Worm (Caenorhabditis elegans): Measurements from ENCODE around the gene T16G1.9.
A peak's percentile ranks its signal among the peaks of the same experiment; 100 is the strongest.
"Not testable (repeated sequence)": the region's sequence is repeated elsewhere in the genome, so short reads cannot be mapped to it uniquely, and the experiment has no call there.

The T16G1.9 gene

ce11 chrV:12970575-12971160 lies 20.0 kb upstream of the T16G1.9 start, which contains the start of gene pnn-1:
TSS of gene pnn-1 (plus strand) at chrV:12971110.
- no peak for TF ChIP-seq skn-1 (tag; optimal IDR thresholded peaks at IDR 0.05)
- peak; percentile 28 for TF ChIP-seq nhr-129 (tag; optimal IDR thresholded peaks at IDR 0.05)
- peak; percentile 1 for TF ChIP-seq sma-9 (GFP tag; optimal IDR thresholded peaks at IDR 0.05)
- no peak for TF ChIP-seq sma-9 (tag; optimal IDR thresholded peaks at IDR 0.05)
- TF ChIP-seq egl-27 (tag; optimal IDR thresholded peaks at IDR 0.05): no peak
- TF ChIP-seq lin-13 (GFP tag; optimal IDR thresholded peaks at IDR 0.05): peak; percentile 58
- no peak for TF ChIP-seq fos-1 (tag; optimal IDR thresholded peaks at IDR 0.05)
- no peak for TF ChIP-seq mdl-1 (tag; optimal IDR thresholded peaks at IDR 0.05)
- peak; percentile 28 to 84 for TF ChIP-seq lsy-2 (tag; optimal IDR thresholded peaks at IDR 0.05)
- TF ChIP-seq alr-1 (tag; optimal IDR thresholded peaks at IDR 0.05): no peak
- TF ChIP-seq nhr-25 (tag; optimal IDR thresholded peaks at IDR 0.05): peak; percentile 61
- TF ChIP-seq dmd-4 (tag; optimal IDR thresholded peaks at IDR 0.05): no peak
- TF ChIP-seq unc-55 (GFP tag; optimal IDR thresholded peaks at IDR 0.05): peak; percentile 55
- TF ChIP-seq Y55F3AM.14 (GFP tag; optimal IDR thresholded peaks at IDR 0.05): no peak
- TF ChIP-seq ztf-1 (GFP tag; conservative IDR thresholded peaks at IDR 0.05): no peak
- TF ChIP-seq mab-5 (tag; optimal IDR thresholded peaks at IDR 0.05): no peak
- TF ChIP-seq ztf-11 (tag; optimal IDR thresholded peaks at IDR 0.05): no peak
- peak; percentile 26 for TF ChIP-seq sem-4 (tag; optimal IDR thresholded peaks at IDR 0.05)
- TF ChIP-seq crh-2 (tag; optimal IDR thresholded peaks at IDR 0.05): peak; percentile 4
- no peak for TF ChIP-seq nhr-10 (tag; optimal IDR thresholded peaks at IDR 0.05)
- TF ChIP-seq ama-1 (optimal IDR thresholded peaks at IDR 0.05): no peak
- TF ChIP-seq snpc-4 (tag; optimal IDR thresholded peaks at IDR 0.05): no peak
- no peak for TF ChIP-seq nhr-77 (tag; optimal IDR thresholded peaks at IDR 0.05)
- no peak for TF ChIP-seq unc-39 (tag; optimal IDR thresholded peaks at IDR 0.05)
- no peak for TF ChIP-seq R02D3.7 (tag; optimal IDR thresholded peaks at IDR 0.05)
- peak; percentile 45 for TF ChIP-seq C34F6.9 (tag; optimal IDR thresholded peaks at IDR 0.05)

DNA sequence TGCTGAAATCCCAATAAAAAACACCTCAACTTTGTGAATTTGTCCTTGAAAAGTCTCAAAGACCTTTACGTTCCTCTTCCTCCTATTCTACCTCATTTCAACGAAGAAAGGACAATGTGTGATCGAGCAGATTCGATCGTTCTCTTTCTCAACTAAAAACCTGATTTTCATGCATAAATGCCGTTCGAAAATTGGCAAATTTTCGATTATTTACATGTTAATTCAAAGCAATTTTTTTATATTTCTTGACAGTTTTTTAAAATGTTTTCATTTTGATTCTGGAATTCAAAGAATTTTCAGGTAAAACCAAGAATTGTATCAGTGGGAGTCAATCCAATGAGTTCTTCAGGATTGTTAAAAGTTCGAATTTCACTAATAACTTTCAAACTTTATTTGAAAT lies 17.9 kb upstream of the T16G1.9 start, which contains the start of gene lin-46:
Gene lin-46 (plus strand): TSS at position 301 of the 400 bp plus-strand sequence.
- TF ChIP-seq sem-4 (tag; optimal IDR thresholded peaks at IDR 0.05) (no peak), Y55F3AM.14 (GFP tag; optimal IDR thresholded peaks at IDR 0.05) (no peak), sma-9 (GFP tag; optimal IDR thresholded peaks at IDR 0.05) (no peak), sma-9 (tag; optimal IDR thresholded peaks at IDR 0.05) (no peak), lin-39 (tag; optimal IDR thresholded peaks at IDR 0.05) (no peak), ZK546.5 (tag; optimal IDR thresholded peaks at IDR 0.05) (no peak), crh-2 (tag; optimal IDR thresholded peaks at IDR 0.05) (no peak), unc-39 (tag; optimal IDR thresholded peaks at IDR 0.05) (no peak)

DNA sequence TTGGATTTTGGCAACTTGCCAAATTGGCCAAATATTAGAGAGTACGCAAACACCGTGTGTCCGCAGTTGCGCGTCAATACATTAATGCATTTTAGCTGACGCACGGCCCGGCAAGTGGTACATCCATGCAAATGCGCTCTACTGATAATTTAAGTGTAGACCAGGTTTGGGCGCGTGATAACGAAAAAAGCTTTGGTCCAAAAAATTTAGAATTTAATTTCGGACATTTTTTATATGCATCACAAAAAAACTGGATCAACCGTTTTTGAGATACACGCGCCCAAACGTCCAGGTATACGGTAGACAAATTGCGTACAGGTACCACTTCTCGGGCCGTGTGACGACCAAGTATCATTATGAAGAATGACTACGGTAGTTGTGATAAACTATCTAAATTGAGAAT lies 17.3 kb upstream of the T16G1.9 start, which contains the start of gene R186.8:
Gene R186.8 (minus strand): TSS at position 58 of the 403 bp plus-strand sequence.
- TF ChIP-seq lsy-2 (tag; optimal IDR thresholded peaks at IDR 0.05): peak; percentile 56 to 94
- TF ChIP-seq gmeb-1 (tag; optimal IDR thresholded peaks at IDR 0.05): peak; percentile 39
- peak; percentile 68 for TF ChIP-seq F13H6.1 (tag; optimal IDR thresholded peaks at IDR 0.05)
- TF ChIP-seq nhr-25 (tag; optimal IDR thresholded peaks at IDR 0.05): peak; percentile 27
- TF ChIP-seq nhr-129 (tag; optimal IDR thresholded peaks at IDR 0.05): peak; percentile 60
- TF ChIP-seq lin-11 (tag; optimal IDR thresholded peaks at IDR 0.05): peak; percentile 32
- TF ChIP-seq C34F6.9 (tag; optimal IDR thresholded peaks at IDR 0.05): peak; percentile 64
- peak; percentile 46 for TF ChIP-seq unc-55 (GFP tag; optimal IDR thresholded peaks at IDR 0.05)
- peak; percentile 91 for TF ChIP-seq sma-3 (GFP tag; optimal IDR thresholded peaks at IDR 0.05)
- peak; percentile 55 for TF ChIP-seq sma-9 (GFP tag; optimal IDR thresholded peaks at IDR 0.05)
- TF ChIP-seq sma-9 (tag; optimal IDR thresholded peaks at IDR 0.05): not testable (repeated sequence)
- peak; percentile 73 for TF ChIP-seq Y55F3AM.14 (GFP tag; optimal IDR thresholded peaks at IDR 0.05)
- TF ChIP-seq sem-4 (tag; optimal IDR thresholded peaks at IDR 0.05): peak; percentile 2
- peak; percentile 3 for TF ChIP-seq fos-1 (tag; optimal IDR thresholded peaks at IDR 0.05)
- peak; percentile 30 for TF ChIP-seq nhr-21 (tag; optimal IDR thresholded peaks at IDR 0.05)
- TF ChIP-seq crh-2 (tag; optimal IDR thresholded peaks at IDR 0.05): peak; percentile 41

DNA sequence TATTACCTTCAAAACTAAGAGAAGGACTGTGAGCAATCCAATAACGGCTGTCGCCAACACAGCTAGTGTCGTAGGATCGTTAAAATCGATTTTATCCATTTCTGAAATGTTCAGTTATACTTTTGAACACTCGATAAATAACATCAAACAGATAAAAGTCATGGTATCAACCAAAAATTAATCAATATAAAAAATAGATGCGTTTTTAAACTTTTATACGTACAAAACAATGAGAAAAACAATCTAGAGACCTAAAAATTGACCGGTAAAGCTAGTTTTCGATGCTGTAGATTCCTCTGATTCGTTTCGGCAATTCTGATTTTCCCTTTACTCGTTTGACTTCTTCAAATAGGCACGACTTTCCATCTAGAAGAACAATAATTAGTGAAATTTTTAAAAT lies 16.4 kb upstream of the T16G1.9 start, which contains the start of gene R186.3:
Gene R186.3 (minus strand): TSS at position 101 of the 400 bp plus-strand sequence.
- TF ChIP-seq skn-1 (tag; optimal IDR thresholded peaks at IDR 0.05) (no peak), ceh-16 (tag; optimal IDR thresholded peaks at IDR 0.05) (no peak), mdl-1 (tag; optimal IDR thresholded peaks at IDR 0.05) (no peak), nhr-237 (tag; optimal IDR thresholded peaks at IDR 0.05) (no peak), nhr-129 (tag; optimal IDR thresholded peaks at IDR 0.05) (no peak), unc-62 (GFP tag; optimal IDR thresholded peaks at IDR 0.05) (no peak), ceh-82 (tag; optimal IDR thresholded peaks at IDR 0.05) (no peak), nhr-25 (tag; optimal IDR thresholded peaks at IDR 0.05) (no peak), aly-2 (tag; optimal IDR thresholded peaks at IDR 0.05) (no peak), ama-1 (optimal IDR thresholded peaks at IDR 0.05) (no peak), elt-3 (tag; optimal IDR thresholded peaks at IDR 0.05) (no peak), lin-13 (GFP tag; optimal IDR thresholded peaks at IDR 0.05) (no peak), nhr-11 (tag; optimal IDR thresholded peaks at IDR 0.05) (no peak), fos-1 (tag; optimal IDR thresholded peaks at IDR 0.05) (no peak), alr-1 (tag; optimal IDR thresholded peaks at IDR 0.05) (no peak), mbf-1 (tag; optimal IDR thresholded peaks at IDR 0.05) (no peak)
